Worm (Caenorhabditis elegans) whole organism, L1 larva: ENCODE data around the gene smg-6.

ENCODE experiments used
- F16B12.6 ChIP-seq: fragments of 150-350 bp; optimal IDR thresholded peaks from 2 replicates; lab custom pipeline; 2014; ENCODE audit warnings: missing biosample characterization, missing genetic modification characterization
- aha-1 ChIP-seq: fragments of 150-350 bp; optimal IDR thresholded peaks from 2 replicates; lab custom pipeline; 2014; ENCODE audit warnings: missing biosample characterization, missing genetic modification characterization
- alr-1 ChIP-seq: fragments of 200-800 bp; sonication (Bioruptor generic); optimal IDR thresholded peaks from 2 replicates; lab custom pipeline; 2018; ENCODE audit warnings: borderline replicate concordance, mild to moderate bottlenecking, missing genetic modification characterization, missing compliant biosample characterization
- ama-1 ChIP-seq: fragments of 150-350 bp; optimal IDR thresholded peaks from 2 replicates; lab custom pipeline; 2014
- blmp-1 ChIP-seq: fragments of 150-350 bp; optimal IDR thresholded peaks from 2 replicates; lab custom pipeline; 2014; ENCODE audit warnings: missing biosample characterization, missing genetic modification characterization
- ceh-88 ChIP-seq: fragments of 200-800 bp; sonication (Bioruptor generic); IDR thresholded peaks from 2 replicates; pipeline ENCODE4 v1.3.6; 2022; ENCODE audit warnings: missing genetic modification characterization, missing compliant biosample characterization
- ces-1 ChIP-seq: fragments of 150-350 bp; optimal IDR thresholded peaks from 2 replicates; lab custom pipeline; 2014; ENCODE audit warnings: missing biosample characterization, missing genetic modification reagents, missing genetic modification characterization
- dpl-1 ChIP-seq, 3 experiments: fragments of 150-350 bp in 2 of 3; sonication (generic microtip) in 1 of 3; optimal IDR thresholded peaks; 2 replicates each; lab custom pipeline; 2014 to 2017; ENCODE audit warnings: missing biosample characterization in 3 of 3, missing genetic modification characterization in 3 of 3, missing genetic modification reagents in 3 of 3
- dsc-1 ChIP-seq: sonication (generic microtip); optimal IDR thresholded peaks from 2 replicates; lab custom pipeline; 2016; ENCODE audit warnings: mild to moderate bottlenecking, missing genetic modification characterization, missing compliant biosample characterization
- efl-1 ChIP-seq, 4 experiments: fragments of 150-350 bp; optimal IDR thresholded peaks in 3 of 4; peaks in 1 of 4; 1 replicate in 1 of 4; 2 replicates in 3 of 4; lab custom pipeline; 2014; ENCODE audit warnings: missing biosample characterization in 2 of 4, missing genetic modification characterization in 2 of 4, missing genetic modification reagents in 2 of 4
- efl-3 ChIP-seq: fragments of 200-800 bp; sonication (Bioruptor generic); optimal IDR thresholded peaks from 2 replicates; lab custom pipeline; 2018; ENCODE audit warnings: mild to moderate bottlenecking, missing genetic modification characterization, missing compliant biosample characterization
- egl-13 ChIP-seq: sonication (generic microtip); optimal IDR thresholded peaks from 2 replicates; lab custom pipeline; 2016; ENCODE audit warnings: missing genotype, missing genetic modification reagents, missing genetic modification characterization, missing compliant biosample characterization
- elt-2 ChIP-seq: sonication (generic microtip); optimal IDR thresholded peaks from 2 replicates; lab custom pipeline; 2016; ENCODE audit warnings: missing genetic modification characterization, mild to moderate bottlenecking, inconsistent platforms, missing compliant biosample characterization, missing genetic modification reagents
- elt-3 ChIP-seq, 6 experiments: fragments of 150-350 bp in 1 of 6; sonication (generic microtip); optimal IDR thresholded peaks; 2 replicates each; lab custom pipeline; 2017 to 2018; ENCODE audit warnings: missing biosample characterization in 6 of 6, missing genetic modification characterization in 6 of 6, inconsistent platforms in 1 of 6
- fos-1 ChIP-seq: fragments of 150-350 bp; optimal IDR thresholded peaks from 2 replicates; lab custom pipeline; 2014; ENCODE audit warnings: missing biosample characterization, missing genetic modification characterization
- hlh-17 ChIP-seq: fragments of 200-800 bp; sonication (Bioruptor generic); optimal IDR thresholded peaks from 2 replicates; lab custom pipeline; 2018; ENCODE audit warnings: missing genetic modification characterization, mild to moderate bottlenecking, missing compliant biosample characterization, moderate library complexity, borderline replicate concordance
- irx-1 ChIP-seq: sonication (generic microtip); optimal IDR thresholded peaks from 2 replicates; lab custom pipeline; 2016; ENCODE audit warnings: missing genetic modification characterization, missing compliant biosample characterization
- jun-1 ChIP-seq: fragments of 150-350 bp; optimal IDR thresholded peaks from 2 replicates; lab custom pipeline; 2014; ENCODE audit warnings: missing biosample characterization, missing genetic modification reagents, missing genetic modification characterization
- lin-14 ChIP-seq: fragments of 200-800 bp; sonication (Bioruptor generic); optimal IDR thresholded peaks from 2 replicates; lab custom pipeline; 2018; ENCODE audit warnings: mild to moderate bottlenecking, missing genetic modification characterization, moderate library complexity, missing compliant biosample characterization
- lin-35 ChIP-seq, 2 experiments: fragments of 150-350 bp; optimal IDR thresholded peaks; 2 replicates each; lab custom pipeline; 2014; ENCODE audit warnings: missing biosample characterization in 2 of 2, missing genetic modification characterization in 2 of 2, missing genetic modification reagents in 2 of 2
- lir-3 ChIP-seq: sonication (generic microtip); optimal IDR thresholded peaks from 2 replicates; lab custom pipeline; 2016; ENCODE audit warnings: mild to moderate bottlenecking, missing genetic modification characterization, moderate library complexity, missing compliant biosample characterization; ENCODE audit not compliant: poor library complexity
- mab-9 ChIP-seq: fragments of 200-800 bp; sonication (Bioruptor generic); IDR thresholded peaks from 2 replicates; pipeline ENCODE4 v1.3.6; 2022; ENCODE audit warnings: missing genetic modification reagents, missing genetic modification characterization, missing compliant biosample characterization
- nhr-11 ChIP-seq: fragments of 150-350 bp; optimal IDR thresholded peaks from 2 replicates; lab custom pipeline; 2014; ENCODE audit warnings: missing biosample characterization, missing genetic modification characterization
- nhr-237 ChIP-seq: fragments of 150-350 bp; optimal IDR thresholded peaks from 2 replicates; lab custom pipeline; 2014; ENCODE audit warnings: missing biosample characterization, missing genetic modification characterization
- nhr-71 ChIP-seq: sonication (generic microtip); optimal IDR thresholded peaks from 2 replicates; lab custom pipeline; 2016; ENCODE audit warnings: mild to moderate bottlenecking, missing genetic modification characterization, moderate library complexity, missing compliant biosample characterization
- nhr-85 ChIP-seq: sonication (generic microtip); peaks from one replicate; lab custom pipeline; 2016; ENCODE audit warnings: missing genetic modification characterization, inconsistent platforms, missing compliant biosample characterization
- nhr-90 ChIP-seq: sonication (generic microtip); optimal IDR thresholded peaks from 2 replicates; lab custom pipeline; 2016; ENCODE audit warnings: mild to moderate bottlenecking, missing genetic modification characterization, missing compliant biosample characterization; ENCODE audit not compliant: poor library complexity
- pax-3 ChIP-seq: fragments of 200-800 bp; sonication (Bioruptor generic); optimal IDR thresholded peaks from 2 replicates; lab custom pipeline; 2018; ENCODE audit warnings: mild to moderate bottlenecking, missing genetic modification characterization, moderate library complexity, missing compliant biosample characterization
- pqm-1 ChIP-seq: sonication (generic microtip); optimal IDR thresholded peaks from 3 replicates; lab custom pipeline; 2017; ENCODE audit warnings: missing biosample characterization, missing genetic modification characterization
- rnt-1 ChIP-seq: sonication (generic microtip); optimal IDR thresholded peaks from 2 replicates; lab custom pipeline; 2016; ENCODE audit warnings: mild to moderate bottlenecking, missing genetic modification characterization, moderate library complexity, missing compliant biosample characterization
- skn-1 ChIP-seq: fragments of 150-350 bp; optimal IDR thresholded peaks from 2 replicates; lab custom pipeline; 2014; ENCODE audit warnings: missing biosample characterization, missing genetic modification characterization
- snpc-4 ChIP-seq: fragments of 150-350 bp; optimal IDR thresholded peaks from 2 replicates; lab custom pipeline; 2014; ENCODE audit warnings: missing biosample characterization, missing genetic modification characterization
- snu-23 ChIP-seq: sonication (generic microtip); optimal IDR thresholded peaks from 2 replicates; lab custom pipeline; 2016; ENCODE audit warnings: missing genetic modification characterization, missing compliant biosample characterization
- sptf-1 ChIP-seq: fragments of 150-350 bp; optimal IDR thresholded peaks from 2 replicates; lab custom pipeline; 2014; ENCODE audit warnings: missing biosample characterization, missing genetic modification characterization
- sup-37 ChIP-seq: fragments of 200-800 bp; sonication (Bioruptor generic); optimal IDR thresholded peaks from 2 replicates; lab custom pipeline; 2018; ENCODE audit warnings: mild to moderate bottlenecking, missing genetic modification characterization, missing compliant biosample characterization
- unc-130 ChIP-seq: fragments of 150-350 bp; optimal IDR thresholded peaks from 2 replicates; lab custom pipeline; 2017; ENCODE audit warnings: missing biosample characterization, missing genetic modification characterization, inconsistent platforms
- unc-62 ChIP-seq: fragments of 150-350 bp; optimal IDR thresholded peaks from 2 replicates; lab custom pipeline; 2014; ENCODE audit warnings: missing biosample characterization, missing genetic modification reagents, missing genetic modification characterization
- unc-86 ChIP-seq: sonication (generic microtip); optimal IDR thresholded peaks from 2 replicates; lab custom pipeline; 2016; ENCODE audit warnings: missing genetic modification characterization, missing compliant biosample characterization
- vab-15 ChIP-seq: sonication (generic microtip); optimal IDR thresholded peaks from 2 replicates; lab custom pipeline; 2017; ENCODE audit warnings: missing genotype, mild to moderate bottlenecking, missing genetic modification characterization, missing compliant biosample characterization
- ztf-4 ChIP-seq: fragments of 150-350 bp; optimal IDR thresholded peaks from 2 replicates; lab custom pipeline; 2014; ENCODE audit warnings: missing biosample characterization, missing genetic modification characterization

The smg-6 gene

ce11 chrIII:2471855-2472254 is 1.8 kb upstream of the smg-6 start (continued):
- TF ChIP-seq snu-23 (GFP tag; lab: Kevin White, UChicago) (peak; percentile 47), F16B12.6 (tag; lab: Kevin White, UChicago) (peak; percentile 94), efl-3 (GFP tag; lab: Kevin White, UChicago) (no peak), blmp-1 (tag; lab: Kevin White, UChicago) (peak; percentile 94), fos-1 (tag; lab: Kevin White, UChicago) (no peak), mab-9 (GFP tag; lab: Robert Waterston, UW) (no peak), alr-1 (tag; lab: Kevin White, UChicago) (no peak), sup-37 (GFP tag; lab: Kevin White, UChicago) (no peak), irx-1 (tag; lab: Kevin White, UChicago) (no peak), skn-1 (tag; lab: Kevin White, UChicago) (peak; percentile 78), pqm-1 (no peak), unc-86 (no peak), elt-2 (tag; lab: Kevin White, UChicago) (no peak), vab-15 (tag; lab: Kevin White, UChicago) (no peak), egl-13 (tag; lab: Kevin White, UChicago) (no peak), rnt-1 (peak; percentile 51), dsc-1 (tag; lab: Kevin White, UChicago) (no peak), efl-1 (optimal IDR thresholded peaks at IDR 0.05; lab: Kevin White, UChicago) (peak; percentile 58 to 70), efl-1 (GFP tag; optimal IDR thresholded peaks at IDR 0.05 in 1 of 2; lab: Kevin White, UChicago) (peak; percentile 65 to 93), lir-3 (tag; lab: Kevin White, UChicago) (no peak), nhr-237 (no peak), snpc-4 (no peak), nhr-90 (tag; lab: Kevin White, UChicago) (no peak), sptf-1 (tag; lab: Kevin White, UChicago) (no peak), hlh-17 (GFP tag; lab: Kevin White, UChicago) (no peak), nhr-11 (no peak), unc-130 (tag; lab: Kevin White, UChicago) (peak; percentile 6), elt-3 (tag; optimal IDR thresholded peaks at IDR 0.05; lab: Kevin White, UChicago) (peak in 1 of 6 experiments; percentile 0), pax-3 (tag; lab: Kevin White, UChicago) (no peak)

ce11 chrIII:2474781-2475180 is 1.1 kb downstream of the smg-6 start:
- TF ChIP-seq efl-1 (optimal IDR thresholded peaks at IDR 0.05; lab: Kevin White, UChicago) = no peak
- TF ChIP-seq efl-1 (GFP tag; optimal IDR thresholded peaks at IDR 0.05 in 1 of 2; lab: Kevin White, UChicago) = peak in 1 of 2 experiments; percentile 23
- peak; percentile 53 for TF ChIP-seq nhr-85
- no peak for TF ChIP-seq irx-1 (tag; lab: Kevin White, UChicago)

ce11 chrIII:2477303-2477702 is 3.6 kb downstream of the smg-6 start:
- TF ChIP-seq dpl-1 (GFP tag; optimal IDR thresholded peaks at IDR 0.05; lab: Kevin White, UChicago) (peak in 2 of 3 experiments; percentile 38 to 53), jun-1 (no peak), lin-35 (GFP tag; optimal IDR thresholded peaks at IDR 0.05; lab: Kevin White, UChicago) (peak in 1 of 2 experiments; percentile 73), efl-1 (optimal IDR thresholded peaks at IDR 0.05; lab: Kevin White, UChicago) (peak; percentile 35 to 57), efl-1 (GFP tag; optimal IDR thresholded peaks at IDR 0.05 in 1 of 2; lab: Kevin White, UChicago) (peak; percentile 67 to 96)

ce11 chrIII:2478605-2479004 is 5.0 kb downstream of the smg-6 start:
- no peak for TF ChIP-seq ama-1
- TF ChIP-seq nhr-71 (tag; lab: Kevin White, UChicago) = no peak
- TF ChIP-seq ceh-88 = no peak
- TF ChIP-seq hlh-17 (GFP tag; lab: Kevin White, UChicago) = no peak
- no peak for TF ChIP-seq lin-14
- no peak for TF ChIP-seq aha-1 (tag; lab: Kevin White, UChicago)
- no peak for TF ChIP-seq ces-1 (GFP tag; lab: Kevin White, UChicago)
- no peak for TF ChIP-seq sptf-1 (tag; lab: Kevin White, UChicago)
- TF ChIP-seq ztf-4 (tag; lab: Kevin White, UChicago) = no peak
- no peak for TF ChIP-seq efl-3 (GFP tag; lab: Kevin White, UChicago)
- no peak for TF ChIP-seq elt-3 (tag; optimal IDR thresholded peaks at IDR 0.05; lab: Kevin White, UChicago)
- no peak for TF ChIP-seq unc-62 (GFP tag; lab: Kevin White, UChicago)
- TF ChIP-seq dpl-1 (GFP tag; optimal IDR thresholded peaks at IDR 0.05; lab: Kevin White, UChicago) = no peak
- TF ChIP-seq, all 84 proteins: peak for 0
